Worm (Caenorhabditis elegans): ENCODE data around the gene ZC239.21.

The ZC239.21 gene

ce11 chrII:3209251-3209650 lies 2.5 kb downstream of the ZC239.21 start, which contains the start of gene ZC239.6 (continued):
- TF ChIP-seq nhr-28 (tag; optimal IDR thresholded peaks at IDR 0.05) (no peak), daf-12 (tag; optimal IDR thresholded peaks at IDR 0.05) (no peak), dmd-8 (GFP tag; IDR thresholded peaks at IDR 0.05) (no peak), ceh-62 (tag; optimal IDR thresholded peaks at IDR 0.05) (no peak), ceh-82 (tag; optimal IDR thresholded peaks at IDR 0.05) (no peak), rbr-2 (tag; optimal IDR thresholded peaks at IDR 0.05) (peak; percentile 32), lir-3 (tag; optimal IDR thresholded peaks at IDR 0.05) (no peak), ztf-11 (tag; optimal IDR thresholded peaks at IDR 0.05) (no peak), nhr-76 (tag; optimal IDR thresholded peaks at IDR 0.05) (no peak), jun-1 (tag; optimal IDR thresholded peaks at IDR 0.05) (no peak), nhr-77 (tag; optimal IDR thresholded peaks at IDR 0.05) (no peak), ceh-32 (tag; optimal IDR thresholded peaks at IDR 0.05; ENCODE audit: poor library complexity) (no peak), egl-43 (GFP tag; IDR thresholded peaks at IDR 0.05) (no peak), zfp-2 (tag; optimal IDR thresholded peaks at IDR 0.05) (no peak), F44E2.7 (GFP tag; IDR thresholded peaks at IDR 0.05) (no peak), hlh-30 (tag; optimal IDR thresholded peaks at IDR 0.05; ENCODE audit: insufficient read depth) (peak; percentile 9), pha-4 (GFP tag; IDR thresholded peaks at IDR 0.05) (no peak), pha-4 (tag; optimal IDR thresholded peaks at IDR 0.05) (peak; percentile 22), daf-8 (GFP tag; IDR thresholded peaks at IDR 0.05) (no peak), Y48G9A.11 (GFP tag; IDR thresholded peaks at IDR 0.05) (no peak), hlh-11 (tag; optimal IDR thresholded peaks at IDR 0.05) (peak; percentile 35), unc-130 (GFP tag; optimal IDR thresholded peaks at IDR 0.05) (no peak), ztf-7 (tag; optimal IDR thresholded peaks at IDR 0.05) (no peak), set-16 (GFP tag; IDR thresholded peaks at IDR 0.05) (no peak), madf-5 (GFP tag; IDR thresholded peaks at IDR 0.05) (no peak), skn-1 (tag; optimal IDR thresholded peaks at IDR 0.05) (no peak), F37D6.2 (tag; optimal IDR thresholded peaks at IDR 0.05) (no peak), nhr-111 (GFP tag; optimal IDR thresholded peaks at IDR 0.05) (no peak), ceh-20 (GFP tag; IDR thresholded peaks at IDR 0.05) (no peak), lin-39 (tag; optimal IDR thresholded peaks at IDR 0.05) (no peak), saeg-2 (GFP tag; IDR thresholded peaks at IDR 0.05) (no peak), spr-1 (tag; optimal IDR thresholded peaks at IDR 0.05) (no peak), egl-27 (tag; optimal IDR thresholded peaks at IDR 0.05) (no peak)

- TF ChIP-seq unc-62 (GFP tag; optimal IDR thresholded peaks at IDR 0.05 in 1 of 2) (peak in 1 of 2 experiments; percentile 56), unc-62 (tag; optimal IDR thresholded peaks at IDR 0.05) (no peak), D1046.2 (GFP tag; IDR thresholded peaks at IDR 0.05) (0 out of 2 replicates have a peak, but pooled peaks have one; percentile 12), nhr-6 (tag; optimal IDR thresholded peaks at IDR 0.05) (no peak)
These were observed 3.6 kb downstream of the ZC239.21 start, which contains the start of gene ZC239.5 for ce11 chrII:3210365-3210764. ZC239.5 (plus strand) TSS chrII:3210665.

- no peak for TF ChIP-seq hmg-1.1 (GFP tag; IDR thresholded peaks at IDR 0.05)
- TF ChIP-seq F10B5.3 (tag; optimal IDR thresholded peaks at IDR 0.05) = no peak
- TF ChIP-seq dmd-8 (GFP tag; IDR thresholded peaks at IDR 0.05) = no peak
- TF ChIP-seq tra-1 (GFP tag; IDR thresholded peaks at IDR 0.05) = no peak
- no peak for TF ChIP-seq ama-1 (optimal IDR thresholded peaks at IDR 0.05)
- TF ChIP-seq snpc-4 (tag; optimal IDR thresholded peaks at IDR 0.05) = no peak
These were observed 7.2 kb downstream of the ZC239.21 start, which contains the start of gene ZC239.4 for ce11 chrII:3213898-3214297. ZC239.4 (plus strand) TSS chrII:3214198.

All from whole organism, L4 larva.